Fruit fly (Drosophila melanogaster): Measurements from ENCODE around the gene modSP.

modSP gene

DNA sequence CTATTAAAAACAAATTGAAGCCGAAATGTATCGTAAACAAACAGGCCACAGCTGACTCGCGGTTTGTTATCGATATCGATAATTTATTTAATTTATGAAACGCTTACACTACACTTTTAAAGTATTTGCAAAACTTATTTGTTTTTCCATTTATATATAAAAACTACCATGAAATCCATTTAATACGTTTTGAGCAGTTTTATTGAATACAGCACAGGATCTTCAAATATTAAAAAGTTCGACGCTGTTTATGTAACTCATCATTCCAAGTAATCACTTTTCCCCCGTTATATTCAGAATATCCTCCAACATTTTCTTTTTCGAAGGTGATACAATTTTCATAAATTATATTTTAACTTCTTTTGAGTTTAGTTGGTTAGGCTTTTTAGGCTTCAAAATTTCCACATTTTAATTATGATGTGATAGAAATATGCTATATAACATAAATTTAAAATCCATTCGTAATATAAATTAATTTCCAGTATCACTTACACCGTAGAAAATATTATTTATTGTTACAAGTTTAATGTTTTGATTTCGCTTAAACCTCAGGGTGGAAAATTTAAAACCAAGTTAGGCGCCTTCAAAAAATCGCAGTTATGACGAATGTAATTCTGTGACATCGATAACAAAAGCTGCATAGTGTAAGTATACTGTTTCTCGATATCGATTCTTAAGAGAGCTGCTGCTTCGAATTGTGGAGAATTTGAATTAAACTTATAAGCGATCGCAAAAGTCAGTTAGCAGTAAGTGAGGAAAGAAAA is 8.3 kb downstream of the modSP start, which contains the start of the genes CG10324 and CCT3 (continued):
- TF ChIP-seq HLH54F (GFP tag; optimal IDR thresholded peaks at IDR 0.05) (peak; percentile 46), CG34224 (GFP tag; IDR thresholded peaks at IDR 0.05; ENCODE audit: partially characterized antibody) (no peak; the same call in 2 of the 3 replicates), CG17359 (tag; optimal IDR thresholded peaks at IDR 0.05) (peak; percentile 70), dpn (GFP tag; optimal IDR thresholded peaks at IDR 0.05) (peak; percentile 55 to 59), tx (GFP tag; optimal IDR thresholded peaks at IDR 0.05) (no peak), gcm (GFP tag; optimal IDR thresholded peaks at IDR 0.05) (peak; percentile 24), Six4 (GFP tag; optimal IDR thresholded peaks at IDR 0.05) (peak; percentile 37), cwo (GFP tag; optimal IDR thresholded peaks at IDR 0.05) (peak; percentile 35), Mad (GFP tag; optimal IDR thresholded peaks at IDR 0.05) (peak; percentile 60), CoRest (tag; optimal IDR thresholded peaks at IDR 0.05) (peak; percentile 87), CG1602 (GFP tag; optimal IDR thresholded peaks at IDR 0.05) (peak; percentile 69), HmgZ (tag; optimal IDR thresholded peaks at IDR 0.05) (peak; percentile 38), hkb (optimal IDR thresholded peaks at IDR 0.05) (no peak), hkb (GFP tag; IDR thresholded peaks at IDR 0.05) (peak; percentile 61), CG3847 (GFP tag; IDR thresholded peaks at IDR 0.05) (peak; percentile 60), fd96Cb (tag; optimal IDR thresholded peaks at IDR 0.05) (peak; percentile 70), CG9932 (GFP tag; IDR thresholded peaks at IDR 0.05) (peak; percentile 61), slp2 (GFP tag; optimal IDR thresholded peaks at IDR 0.05) (peak; percentile 21), CG2889 (GFP tag; IDR thresholded peaks at IDR 0.05) (no peak), az2 (GFP tag; optimal IDR thresholded peaks at IDR 0.05) (peak; percentile 61), prd (optimal IDR thresholded peaks at IDR 0.05) (no peak), prd (GFP tag; IDR thresholded peaks at IDR 0.05) (peak; percentile 65; the same call in 2 of the 3 replicates), btn (GFP tag; optimal IDR thresholded peaks at IDR 0.05) (no peak), HLHmδ (GFP tag; optimal IDR thresholded peaks at IDR 0.05) (no peak), CG7357 (GFP tag; IDR thresholded peaks at IDR 0.05) (peak; percentile 85), seq (GFP tag; IDR thresholded peaks at IDR 0.05) (peak; percentile 40; the same call in 1 of the 2 replicates), CG18619 (GFP tag; optimal IDR thresholded peaks at IDR 0.05) (peak; percentile 65), Hand (GFP tag; optimal IDR thresholded peaks at IDR 0.05) (peak; percentile 16), D19B (GFP tag; optimal IDR thresholded peaks at IDR 0.05) (peak; percentile 57), ato (GFP tag; IDR thresholded peaks at IDR 0.05; ENCODE audit: partially characterized antibody) (no peak), Nf-YB (GFP tag; optimal IDR thresholded peaks at IDR 0.05) (peak; percentile 42), CG3838 (GFP tag; optimal IDR thresholded peaks at IDR 0.05) (no peak), gem (tag; optimal IDR thresholded peaks at IDR 0.05) (peak; percentile 85), cad (GFP tag; optimal IDR thresholded peaks at IDR 0.05) (no peak), CG14050 (GFP tag; IDR thresholded peaks at IDR 0.05) (peak; percentile 56; the same call in 2 of the 3 replicates), CG11247 (GFP tag; IDR thresholded peaks at IDR 0.05) (peak; percentile 60; the same call in 1 of the 2 replicates), Tbp (GFP tag; optimal IDR thresholded peaks at IDR 0.05) (no peak), nerfin-2 (GFP tag; IDR thresholded peaks at IDR 0.05; ENCODE audit: partially characterized antibody) (0 out of 2 replicates have a peak, but pooled peaks have one; percentile 46), Mes4 (GFP tag; optimal IDR thresholded peaks at IDR 0.05) (no peak), Hey (tag; optimal IDR thresholded peaks at IDR 0.05) (no peak), wdn (GFP tag; IDR thresholded peaks at IDR 0.05) (0 out of 2 replicates have a peak, but pooled peaks have one; percentile 41), Xrp1 (GFP tag; IDR thresholded peaks at IDR 0.05) (peak; percentile 74), sc (optimal IDR thresholded peaks at IDR 0.05) (no peak), sc (GFP tag; optimal IDR thresholded peaks at IDR 0.05) (peak; percentile 50), BtbVII (GFP tag; optimal IDR thresholded peaks at IDR 0.05) (peak; percentile 62), p53 (GFP tag; optimal IDR thresholded peaks at IDR 0.05) (no peak), Vsx1 (GFP tag; optimal IDR thresholded peaks at IDR 0.05) (no peak), Med (GFP tag) (peak; percentile 86), CG17802 (tag; optimal IDR thresholded peaks at IDR 0.05) (peak; percentile 56), CG4820 (GFP tag; optimal IDR thresholded peaks at IDR 0.05) (peak; percentile 51)
